Worm (Caenorhabditis elegans) whole organism, L1 larva: Measurements from ENCODE around the gene sysm-1.

Experiments used
- C16A3.4 ChIP-seq: fragments of 150-350 bp; optimal IDR thresholded peaks from 2 replicates; lab custom pipeline; 2014; ENCODE audit warnings: missing biosample characterization, missing genetic modification characterization
- aha-1 ChIP-seq: fragments of 150-350 bp; optimal IDR thresholded peaks from 2 replicates; lab custom pipeline; 2014; ENCODE audit warnings: missing biosample characterization, missing genetic modification characterization
- alr-1 ChIP-seq: fragments of 200-800 bp; sonication (Bioruptor generic); optimal IDR thresholded peaks from 2 replicates; lab custom pipeline; 2018; ENCODE audit warnings: borderline replicate concordance, mild to moderate bottlenecking, missing genetic modification characterization, missing compliant biosample characterization
- ama-1 ChIP-seq: fragments of 150-350 bp; optimal IDR thresholded peaks from 2 replicates; lab custom pipeline; 2014
- blmp-1 ChIP-seq: fragments of 150-350 bp; optimal IDR thresholded peaks from 2 replicates; lab custom pipeline; 2014; ENCODE audit warnings: missing biosample characterization, missing genetic modification characterization
- ceh-63 ChIP-seq: fragments of 200-800 bp; sonication (Bioruptor generic); optimal IDR thresholded peaks from 2 replicates; lab custom pipeline; 2018; ENCODE audit warnings: mild to moderate bottlenecking, missing genetic modification characterization, missing compliant biosample characterization
- ceh-8 ChIP-seq: fragments of 200-800 bp; sonication (Bioruptor generic); optimal IDR thresholded peaks from 2 replicates; lab custom pipeline; 2018; ENCODE audit warnings: mild to moderate bottlenecking, missing genetic modification characterization, moderate library complexity, missing compliant biosample characterization
- dsc-1 ChIP-seq: sonication (generic microtip); optimal IDR thresholded peaks from 2 replicates; lab custom pipeline; 2016; ENCODE audit warnings: mild to moderate bottlenecking, missing genetic modification characterization, missing compliant biosample characterization
- efl-1 ChIP-seq, 4 experiments: fragments of 150-350 bp; optimal IDR thresholded peaks in 3 of 4; peaks in 1 of 4; 1 replicate in 1 of 4; 2 replicates in 3 of 4; lab custom pipeline; 2014; ENCODE audit warnings: missing biosample characterization in 2 of 4, missing genetic modification characterization in 2 of 4, missing genetic modification reagents in 2 of 4
- efl-3 ChIP-seq: fragments of 200-800 bp; sonication (Bioruptor generic); optimal IDR thresholded peaks from 2 replicates; lab custom pipeline; 2018; ENCODE audit warnings: mild to moderate bottlenecking, missing genetic modification characterization, missing compliant biosample characterization
- egl-13 ChIP-seq: sonication (generic microtip); optimal IDR thresholded peaks from 2 replicates; lab custom pipeline; 2016; ENCODE audit warnings: missing genotype, missing genetic modification reagents, missing genetic modification characterization, missing compliant biosample characterization
- elt-2 ChIP-seq: sonication (generic microtip); optimal IDR thresholded peaks from 2 replicates; lab custom pipeline; 2016; ENCODE audit warnings: missing genetic modification characterization, mild to moderate bottlenecking, inconsistent platforms, missing compliant biosample characterization, missing genetic modification reagents
- elt-3 ChIP-seq, 6 experiments: fragments of 150-350 bp in 1 of 6; sonication (generic microtip); optimal IDR thresholded peaks; 2 replicates each; lab custom pipeline; 2017 to 2018; ENCODE audit warnings: missing biosample characterization in 6 of 6, missing genetic modification characterization in 6 of 6, inconsistent platforms in 1 of 6
- fkh-4 ChIP-seq: sonication (generic microtip); optimal IDR thresholded peaks from 2 replicates; lab custom pipeline; 2016; ENCODE audit warnings: missing compliant biosample characterization, missing genetic modification characterization, borderline replicate concordance
- fkh-8 ChIP-seq: sonication (generic microtip); optimal IDR thresholded peaks from 2 replicates; lab custom pipeline; 2016; ENCODE audit warnings: mild to moderate bottlenecking, missing genetic modification characterization, missing compliant biosample characterization
- hlh-4 ChIP-seq: sonication (generic microtip); optimal IDR thresholded peaks from 2 replicates; lab custom pipeline; 2016; ENCODE audit warnings: mild to moderate bottlenecking, missing genetic modification characterization, missing compliant biosample characterization
- hpl-2 ChIP-seq: fragments of 150-350 bp; optimal IDR thresholded peaks from 2 replicates; lab custom pipeline; 2014; ENCODE audit warnings: missing biosample characterization, missing genetic modification reagents, missing genetic modification characterization
- lin-14 ChIP-seq: fragments of 200-800 bp; sonication (Bioruptor generic); optimal IDR thresholded peaks from 2 replicates; lab custom pipeline; 2018; ENCODE audit warnings: mild to moderate bottlenecking, missing genetic modification characterization, moderate library complexity, missing compliant biosample characterization
- lin-15B ChIP-seq: fragments of 150-350 bp; sonication (generic microtip); optimal IDR thresholded peaks from 3 replicates; lab custom pipeline; 2014; ENCODE audit warnings: missing biosample characterization, missing genetic modification characterization
- lin-39 ChIP-seq: fragments of 150-350 bp; optimal IDR thresholded peaks from 2 replicates; lab custom pipeline; 2014; ENCODE audit warnings: missing biosample characterization, missing genetic modification reagents, missing genetic modification characterization
- lsy-2 ChIP-seq, 2 experiments: fragments of 150-350 bp; optimal IDR thresholded peaks; 2 replicates each; lab custom pipeline; 2014; ENCODE audit warnings: missing biosample characterization in 2 of 2, missing genetic modification characterization in 2 of 2
- mdl-1 ChIP-seq, 2 experiments: fragments of 150-350 bp; optimal IDR thresholded peaks; 2 replicates each; lab custom pipeline; 2014 to 2017; ENCODE audit warnings: missing biosample characterization in 2 of 2, missing genetic modification characterization in 2 of 2, inconsistent platforms in 1 of 2
- mef-2 ChIP-seq: fragments of 150-350 bp; optimal IDR thresholded peaks from 2 replicates; lab custom pipeline; 2014; ENCODE audit warnings: missing biosample characterization, missing genetic modification characterization
- nhr-20 ChIP-seq: sonication (generic microtip); optimal IDR thresholded peaks from 2 replicates; lab custom pipeline; 2016; ENCODE audit warnings: mild to moderate bottlenecking, missing genetic modification characterization, missing compliant biosample characterization
- nhr-28 ChIP-seq: fragments of 150-350 bp; optimal IDR thresholded peaks from 2 replicates; lab custom pipeline; 2014; ENCODE audit warnings: missing biosample characterization, missing genetic modification characterization
- nhr-47 ChIP-seq: sonication (generic microtip); optimal IDR thresholded peaks from 2 replicates; lab custom pipeline; 2016; ENCODE audit warnings: mild to moderate bottlenecking, missing genetic modification characterization, moderate library complexity, missing compliant biosample characterization
- nhr-71 ChIP-seq: sonication (generic microtip); optimal IDR thresholded peaks from 2 replicates; lab custom pipeline; 2016; ENCODE audit warnings: mild to moderate bottlenecking, missing genetic modification characterization, moderate library complexity, missing compliant biosample characterization
- nhr-84 ChIP-seq: sonication (generic microtip); optimal IDR thresholded peaks from 2 replicates; lab custom pipeline; 2017; ENCODE audit warnings: missing biosample characterization, missing genetic modification characterization
- nhr-85 ChIP-seq: sonication (generic microtip); peaks from one replicate; lab custom pipeline; 2016; ENCODE audit warnings: missing genetic modification characterization, inconsistent platforms, missing compliant biosample characterization
- nhr-90 ChIP-seq: sonication (generic microtip); optimal IDR thresholded peaks from 2 replicates; lab custom pipeline; 2016; ENCODE audit warnings: mild to moderate bottlenecking, missing genetic modification characterization, missing compliant biosample characterization; ENCODE audit not compliant: poor library complexity
- pag-3 ChIP-seq: sonication (generic microtip); optimal IDR thresholded peaks from 2 replicates; lab custom pipeline; 2017; ENCODE audit warnings: missing genetic modification characterization, mild to moderate bottlenecking, missing compliant biosample characterization, antibody characterized with exemption, borderline replicate concordance; ENCODE audit not compliant: insufficient read depth
- rnt-1 ChIP-seq: sonication (generic microtip); optimal IDR thresholded peaks from 2 replicates; lab custom pipeline; 2016; ENCODE audit warnings: mild to moderate bottlenecking, missing genetic modification characterization, moderate library complexity, missing compliant biosample characterization
- snu-23 ChIP-seq: sonication (generic microtip); optimal IDR thresholded peaks from 2 replicates; lab custom pipeline; 2016; ENCODE audit warnings: missing genetic modification characterization, missing compliant biosample characterization
- sox-4 ChIP-seq: sonication (generic microtip); optimal IDR thresholded peaks from 2 replicates; lab custom pipeline; 2016; ENCODE audit warnings: missing genetic modification characterization, missing compliant biosample characterization
- sptf-1 ChIP-seq: fragments of 150-350 bp; optimal IDR thresholded peaks from 2 replicates; lab custom pipeline; 2014; ENCODE audit warnings: missing biosample characterization, missing genetic modification characterization
- sup-37 ChIP-seq: fragments of 200-800 bp; sonication (Bioruptor generic); optimal IDR thresholded peaks from 2 replicates; lab custom pipeline; 2018; ENCODE audit warnings: mild to moderate bottlenecking, missing genetic modification characterization, missing compliant biosample characterization
- tlp-1 ChIP-seq: fragments of 150-350 bp; optimal IDR thresholded peaks from 2 replicates; lab custom pipeline; 2014; ENCODE audit warnings: missing biosample characterization, missing genetic modification characterization
- unc-30 ChIP-seq: sonication (generic microtip); optimal IDR thresholded peaks from 2 replicates; lab custom pipeline; 2017; ENCODE audit warnings: missing biosample characterization, missing genetic modification characterization
- xbp-1 ChIP-seq: sonication (generic microtip); optimal IDR thresholded peaks from 2 replicates; lab custom pipeline; 2016; ENCODE audit warnings: missing genetic modification characterization, missing compliant biosample characterization
- zag-1 ChIP-seq: fragments of 150-350 bp; optimal IDR thresholded peaks from 2 replicates; lab custom pipeline; 2014; ENCODE audit warnings: missing biosample characterization, missing genetic modification characterization
- zip-4 ChIP-seq: fragments of 200-800 bp; sonication (Bioruptor generic); optimal IDR thresholded peaks from 2 replicates; lab custom pipeline; 2018; ENCODE audit warnings: mild to moderate bottlenecking, missing genetic modification characterization, moderate library complexity, missing compliant biosample characterization

The sysm-1 gene

DNA sequence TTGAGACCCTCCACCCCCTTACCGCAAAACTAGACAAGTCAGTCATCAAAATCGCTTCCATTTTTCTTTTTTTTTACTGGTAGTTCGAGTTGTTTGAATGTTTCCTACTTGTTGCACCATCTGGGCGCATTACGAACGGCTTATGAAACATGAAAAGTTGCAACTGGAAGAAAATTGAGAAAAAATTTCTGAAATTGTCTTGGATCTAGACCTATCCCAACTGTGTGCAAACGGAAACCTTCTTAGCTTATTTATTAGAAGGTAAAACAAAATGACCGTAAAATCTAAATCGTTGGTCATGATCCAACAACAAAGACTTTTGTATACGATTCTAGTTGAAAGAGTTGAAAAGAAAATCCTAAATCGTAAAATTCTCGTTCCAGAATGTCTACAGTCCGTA, 8.5 kb downstream of the sysm-1 start:
- TF ChIP-seq efl-1 (optimal IDR thresholded peaks at IDR 0.05; lab: Kevin White, UChicago) (no peak), efl-1 (GFP tag; optimal IDR thresholded peaks at IDR 0.05 in 1 of 2; lab: Kevin White, UChicago) (peak in 1 of 2 experiments; percentile 21), zip-4 (GFP tag; lab: Kevin White, UChicago) (no peak)

- TF ChIP-seq blmp-1 (peak; percentile 72), dsc-1 (tag; lab: Kevin White, UChicago) (peak; percentile 6), fkh-8 (tag; lab: Kevin White, UChicago) (no peak)
Measured at ce11 chrII:9072769-9073168, 10.2 kb downstream of the sysm-1 start.

- TF ChIP-seq elt-3 (tag; optimal IDR thresholded peaks at IDR 0.05; lab: Kevin White, UChicago) (no peak), dsc-1 (tag; lab: Kevin White, UChicago) (no peak)
- TF ChIP-seq, all 84 proteins: peak for 0
Measured at ce11 chrII:9070740-9071139, 12.3 kb downstream of the sysm-1 start, which contains the start of gene T24B8.4. TSS of gene T24B8.4 (minus strand) at chrII:9070840.

DNA sequence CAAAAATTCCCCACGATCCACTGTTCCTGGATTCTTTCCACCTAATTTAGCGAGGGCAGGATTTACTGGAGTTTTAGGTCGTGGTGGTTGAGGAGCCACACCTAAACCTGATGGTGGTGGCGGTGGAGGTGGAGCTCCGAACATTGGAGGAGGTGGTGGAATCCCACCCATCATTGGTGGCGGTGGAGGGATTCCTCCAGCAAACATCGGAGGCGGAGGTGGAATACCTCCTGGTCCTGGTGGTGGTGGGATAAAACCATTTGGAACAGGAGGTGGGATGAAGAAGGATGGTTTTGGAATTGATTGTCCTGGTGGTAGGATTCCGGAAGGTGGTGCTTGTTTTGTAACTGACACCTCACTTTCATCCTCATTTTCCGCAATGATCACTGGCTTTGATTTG, 13.2 kb downstream of the sysm-1 start:
- TF ChIP-seq sox-4 (tag; lab: Kevin White, UChicago) (no peak), nhr-71 (no peak), nhr-28 (tag; lab: Kevin White, UChicago) (no peak), mef-2 (tag; lab: Kevin White, UChicago) (no peak)

DNA sequence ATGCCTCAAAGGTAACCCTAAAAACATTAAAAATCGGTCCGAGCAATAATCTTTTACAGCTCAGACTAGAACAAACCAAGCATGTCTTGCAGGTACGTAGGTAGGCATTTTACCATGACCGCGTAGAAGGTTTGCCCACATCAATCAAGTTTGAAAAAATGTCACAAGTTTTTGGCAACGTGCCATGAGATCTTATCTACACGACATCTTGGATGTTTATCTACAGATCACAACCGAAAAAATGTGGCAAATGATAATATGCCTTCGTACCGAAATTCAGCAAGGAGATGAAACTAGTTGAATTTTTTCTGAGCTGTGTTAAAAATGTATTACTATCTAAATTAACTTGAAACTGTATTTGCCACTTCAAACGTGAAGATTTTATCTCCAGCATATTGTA, 18.6 kb downstream of the sysm-1 start:
- TF ChIP-seq tlp-1 (tag; lab: Kevin White, UChicago) = no peak
- TF ChIP-seq lin-14 (GFP tag; lab: Kevin White, UChicago) = peak; percentile 65
- no peak for TF ChIP-seq zip-4 (GFP tag; lab: Kevin White, UChicago)
- TF ChIP-seq rnt-1 (tag; lab: Kevin White, UChicago) = peak; percentile 26
- TF ChIP-seq nhr-90 (tag; lab: Kevin White, UChicago) = no peak
- TF ChIP-seq zag-1 (tag; lab: Kevin White, UChicago) = no peak
- TF ChIP-seq nhr-71 = peak; percentile 45
- peak in 1 of 2 experiments; percentile 20 for TF ChIP-seq lsy-2 (tag; optimal IDR thresholded peaks at IDR 0.05; lab: Kevin White, UChicago)
- peak in 1 of 6 experiments; percentile 62 for TF ChIP-seq elt-3 (tag; optimal IDR thresholded peaks at IDR 0.05; lab: Kevin White, UChicago)
- no peak for TF ChIP-seq efl-1 (optimal IDR thresholded peaks at IDR 0.05; lab: Kevin White, UChicago)
- peak in 1 of 2 experiments; percentile 28 for TF ChIP-seq efl-1 (GFP tag; optimal IDR thresholded peaks at IDR 0.05 in 1 of 2; lab: Kevin White, UChicago)
- no peak for TF ChIP-seq blmp-1
- TF ChIP-seq efl-3 (GFP tag; lab: Kevin White, UChicago) = peak; percentile 20
- TF ChIP-seq pag-3 (tag; lab: Kevin White, UChicago) = peak; percentile 32
- TF ChIP-seq nhr-85 = peak; percentile 91
- TF ChIP-seq sup-37 (GFP tag; lab: Kevin White, UChicago) = no peak
- TF ChIP-seq egl-13 (tag; lab: Kevin White, UChicago) = no peak
- peak in 1 of 2 experiments; percentile 7 for TF ChIP-seq mdl-1 (tag; optimal IDR thresholded peaks at IDR 0.05; lab: Kevin White, UChicago)
- peak; percentile 35 for TF ChIP-seq snu-23 (GFP tag; lab: Kevin White, UChicago)
- TF ChIP-seq lin-39 (tag; lab: Kevin White, UChicago) = peak; percentile 22
- peak; percentile 2 for TF ChIP-seq C16A3.4 (tag; lab: Kevin White, UChicago)
- no peak for TF ChIP-seq aha-1 (tag; lab: Kevin White, UChicago)
- no peak for TF ChIP-seq xbp-1
- peak; percentile 42 for TF ChIP-seq nhr-20 (tag; lab: Kevin White, UChicago)
- TF ChIP-seq, all 84 proteins: peak for 14

ce11 chrII:9063350-9063749, 19.6 kb downstream of the sysm-1 start:
- TF ChIP-seq efl-1 (optimal IDR thresholded peaks at IDR 0.05; lab: Kevin White, UChicago) = no peak
- no peak for TF ChIP-seq efl-1 (GFP tag; optimal IDR thresholded peaks at IDR 0.05 in 1 of 2; lab: Kevin White, UChicago)
- TF ChIP-seq rnt-1 (tag; lab: Kevin White, UChicago) = no peak
- TF ChIP-seq lin-15B (tag; lab: Kevin White, UChicago) = no peak
- no peak for TF ChIP-seq ceh-8 (GFP tag; lab: Kevin White, UChicago)
- TF ChIP-seq dsc-1 (tag; lab: Kevin White, UChicago) = no peak
- TF ChIP-seq sptf-1 (tag; lab: Kevin White, UChicago) = no peak
- TF ChIP-seq ceh-63 (GFP tag; lab: Kevin White, UChicago) = no peak
- no peak for TF ChIP-seq mef-2 (tag; lab: Kevin White, UChicago)
- TF ChIP-seq nhr-47 (tag; lab: Kevin White, UChicago) = no peak
- TF ChIP-seq zag-1 (tag; lab: Kevin White, UChicago) = no peak
- no peak for TF ChIP-seq hlh-4
- no peak for TF ChIP-seq unc-30 (tag; lab: Kevin White, UChicago)
- no peak for TF ChIP-seq fkh-4 (tag; lab: Kevin White, UChicago)
- peak; percentile 7 for TF ChIP-seq nhr-71
- no peak for TF ChIP-seq elt-2
- no peak for TF ChIP-seq alr-1
- no peak for TF ChIP-seq ama-1 (lab: Kevin White, UChicago)
- no peak for TF ChIP-seq nhr-84 (tag; lab: Kevin White, UChicago)
- no peak for TF ChIP-seq hpl-2 (GFP tag; lab: Kevin White, UChicago)
